Worm (Caenorhabditis elegans): ENCODE data around the gene lec-3.

Gene lec-3

ce11 chrII:9954885-9955284, 36.0 kb upstream of the lec-3 start, which contains the start of gene egl-43:
egl-43 (plus strand) TSS chrII:9955185.
- TF ChIP-seq R02D3.7 (tag; optimal IDR thresholded peaks at IDR 0.05) (no peak), nhr-12 (tag; optimal IDR thresholded peaks at IDR 0.05) (no peak), elt-1 (tag; optimal IDR thresholded peaks at IDR 0.05) (no peak), zag-1 (tag; optimal IDR thresholded peaks at IDR 0.05) (no peak), lsy-2 (tag; optimal IDR thresholded peaks at IDR 0.05) (no peak), fos-1 (tag; optimal IDR thresholded peaks at IDR 0.05) (no peak), nhr-10 (tag; optimal IDR thresholded peaks at IDR 0.05) (no peak), ztf-1 (GFP tag; conservative IDR thresholded peaks at IDR 0.05) (no peak), crh-2 (tag; optimal IDR thresholded peaks at IDR 0.05) (no peak), dmd-4 (tag; optimal IDR thresholded peaks at IDR 0.05) (no peak), skn-1 (tag; optimal IDR thresholded peaks at IDR 0.05) (no peak), nhr-6 (tag; optimal IDR thresholded peaks at IDR 0.05) (no peak), peb-1 (tag; optimal IDR thresholded peaks at IDR 0.05) (no peak), ceh-82 (tag; optimal IDR thresholded peaks at IDR 0.05) (no peak), ama-1 (optimal IDR thresholded peaks at IDR 0.05) (no peak), unc-55 (GFP tag; optimal IDR thresholded peaks at IDR 0.05) (no peak), nhr-11 (tag; optimal IDR thresholded peaks at IDR 0.05) (no peak), elt-3 (tag; optimal IDR thresholded peaks at IDR 0.05) (no peak), nhr-77 (tag; optimal IDR thresholded peaks at IDR 0.05) (no peak)

ce11 chrII:9956116-9956515, 34.8 kb upstream of the lec-3 start:
- no peak for TF ChIP-seq lin-39 (tag; optimal IDR thresholded peaks at IDR 0.05)
- peak; percentile 10 for TF ChIP-seq lin-11 (tag; optimal IDR thresholded peaks at IDR 0.05)
- TF ChIP-seq nhr-21 (tag; optimal IDR thresholded peaks at IDR 0.05) = no peak

- no peak for TF ChIP-seq ceh-82 (tag; optimal IDR thresholded peaks at IDR 0.05)
- no peak for TF ChIP-seq nhr-21 (tag; optimal IDR thresholded peaks at IDR 0.05)
- no peak for TF ChIP-seq mdl-1 (tag; optimal IDR thresholded peaks at IDR 0.05)
- TF ChIP-seq C34F6.9 (tag; optimal IDR thresholded peaks at IDR 0.05) = no peak
- no peak for TF ChIP-seq skn-1 (tag; optimal IDR thresholded peaks at IDR 0.05)
- TF ChIP-seq nhr-25 (tag; optimal IDR thresholded peaks at IDR 0.05) = no peak
- TF ChIP-seq elt-3 (tag; optimal IDR thresholded peaks at IDR 0.05) = no peak
- no peak for TF ChIP-seq peb-1 (tag; optimal IDR thresholded peaks at IDR 0.05)
- no peak for TF ChIP-seq sem-4 (tag; optimal IDR thresholded peaks at IDR 0.05)
- TF ChIP-seq Y55F3AM.14 (GFP tag; optimal IDR thresholded peaks at IDR 0.05) = no peak
- no peak for TF ChIP-seq ztf-11 (tag; optimal IDR thresholded peaks at IDR 0.05)
- no peak for TF ChIP-seq zag-1 (tag; optimal IDR thresholded peaks at IDR 0.05)
- no peak for TF ChIP-seq F13H6.1 (tag; optimal IDR thresholded peaks at IDR 0.05)
- no peak for TF ChIP-seq mab-5 (tag; optimal IDR thresholded peaks at IDR 0.05)
- no peak for TF ChIP-seq nhr-11 (tag; optimal IDR thresholded peaks at IDR 0.05)
- TF ChIP-seq ceh-16 (tag; optimal IDR thresholded peaks at IDR 0.05) = no peak
- TF ChIP-seq unc-55 (GFP tag; optimal IDR thresholded peaks at IDR 0.05) = no peak
- no peak for TF ChIP-seq snpc-4 (tag; optimal IDR thresholded peaks at IDR 0.05)
- TF ChIP-seq sma-9 (GFP tag; optimal IDR thresholded peaks at IDR 0.05) = no peak
- no peak for TF ChIP-seq sma-9 (tag; optimal IDR thresholded peaks at IDR 0.05)
Observed at ce11 chrII:9960127-9960526, 30.8 kb upstream of the lec-3 start.

- TF ChIP-seq nhr-6 (tag; optimal IDR thresholded peaks at IDR 0.05) (no peak), sem-4 (tag; optimal IDR thresholded peaks at IDR 0.05) (no peak), lin-39 (tag; optimal IDR thresholded peaks at IDR 0.05) (no peak), unc-62 (GFP tag; optimal IDR thresholded peaks at IDR 0.05) (no peak), unc-55 (GFP tag; optimal IDR thresholded peaks at IDR 0.05) (no peak), ztf-1 (GFP tag; conservative IDR thresholded peaks at IDR 0.05) (no peak), lsy-2 (tag; optimal IDR thresholded peaks at IDR 0.05) (no peak), fos-1 (tag; optimal IDR thresholded peaks at IDR 0.05) (peak; percentile 36), ztf-4 (tag; optimal IDR thresholded peaks at IDR 0.05) (no peak)
Observed at ce11 chrII:9963808-9964207, 27.1 kb upstream of the lec-3 start.

ce11 chrII:9965325-9965724, 25.6 kb upstream of the lec-3 start:
- no peak for TF ChIP-seq dmd-4 (tag; optimal IDR thresholded peaks at IDR 0.05)
- TF ChIP-seq ztf-11 (tag; optimal IDR thresholded peaks at IDR 0.05) = no peak
- no peak for TF ChIP-seq ZK546.5 (tag; optimal IDR thresholded peaks at IDR 0.05)
- TF ChIP-seq mbf-1 (tag; optimal IDR thresholded peaks at IDR 0.05) = no peak
- no peak for TF ChIP-seq lin-11 (tag; optimal IDR thresholded peaks at IDR 0.05)
- no peak for TF ChIP-seq ztf-4 (tag; optimal IDR thresholded peaks at IDR 0.05)
- TF ChIP-seq C34F6.9 (tag; optimal IDR thresholded peaks at IDR 0.05) = no peak
- no peak for TF ChIP-seq unc-62 (GFP tag; optimal IDR thresholded peaks at IDR 0.05)
- TF ChIP-seq ceh-82 (tag; optimal IDR thresholded peaks at IDR 0.05) = no peak
- no peak for TF ChIP-seq R02D3.7 (tag; optimal IDR thresholded peaks at IDR 0.05)
- TF ChIP-seq ama-1 (optimal IDR thresholded peaks at IDR 0.05) = no peak
- no peak for TF ChIP-seq ztf-1 (GFP tag; conservative IDR thresholded peaks at IDR 0.05)
- no peak for TF ChIP-seq fos-1 (tag; optimal IDR thresholded peaks at IDR 0.05)
- no peak for TF ChIP-seq peb-1 (tag; optimal IDR thresholded peaks at IDR 0.05)
- TF ChIP-seq alr-1 (tag; optimal IDR thresholded peaks at IDR 0.05) = no peak
